Worm (Caenorhabditis elegans) whole organism, L4/young adult: ENCODE data around the gene kcnl-3.

Experiments
- W03F9.2 ChIP-seq: fragments of 150-350 bp; optimal IDR thresholded peaks from 2 replicates; lab custom pipeline; 2014; ENCODE audit warnings: missing biosample characterization, missing genetic modification characterization
- dao-5 ChIP-seq: sonication (generic microtip); optimal IDR thresholded peaks from 2 replicates; lab custom pipeline; 2016; ENCODE audit warnings: missing genotype, missing genetic modification characterization, moderate library complexity, missing compliant biosample characterization
- him-1 ChIP-seq: sonication (generic microtip); optimal IDR thresholded peaks from 2 replicates; lab custom pipeline; 2016; ENCODE audit warnings: missing genotype, missing genetic modification reagents, missing genetic modification characterization, missing compliant biosample characterization

ce11 chrX:5406345-5406744 is 19.7 kb downstream of the kcnl-3 start, which contains the start of gene C03F11.4:
- TF ChIP-seq W03F9.2 (tag; lab: Kevin White, UChicago) (no peak), him-1 (no peak), dao-5 (tag; lab: Kevin White, UChicago) (no peak)
